Fruit fly (Drosophila melanogaster): ENCODE data around the gene fal.

Gene fal

DNA sequence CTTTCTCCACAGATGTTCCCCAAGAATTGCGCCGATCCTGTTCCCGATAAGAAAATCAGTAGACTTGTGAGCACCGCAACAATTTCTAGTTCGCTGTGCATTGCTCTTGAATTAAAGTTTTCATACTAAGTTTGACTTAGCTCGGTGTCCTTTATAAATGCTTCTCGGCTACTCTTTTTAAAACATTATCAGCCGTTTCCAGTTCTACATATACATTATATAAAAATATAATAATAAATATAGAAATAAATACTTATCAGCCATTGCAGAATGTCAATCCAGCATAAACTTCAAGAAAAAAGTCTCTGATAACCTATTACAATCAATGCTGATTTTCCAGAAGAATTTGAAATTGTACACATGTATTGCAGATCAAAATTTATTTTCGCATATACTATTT, 23.8 kb upstream of the fal start, which contains the start of gene CG14088:
TSS of gene CG14088 (minus strand) at position 101 of the 400 bp plus-strand sequence.
- TF ChIP-seq CG8632 (GFP tag; optimal IDR thresholded peaks at IDR 0.05): no peak
- TF ChIP-seq CG6792 (GFP tag; optimal IDR thresholded peaks at IDR 0.05): no peak
- no peak for TF ChIP-seq CG6854 (GFP tag; optimal IDR thresholded peaks at IDR 0.05)
- no peak for TF ChIP-seq Met (GFP tag; optimal IDR thresholded peaks at IDR 0.05)
- TF ChIP-seq esn (GFP tag; optimal IDR thresholded peaks at IDR 0.05): no peak
- no peak for TF ChIP-seq OdsH (GFP tag; optimal IDR thresholded peaks at IDR 0.05)

- TF ChIP-seq esn (GFP tag; optimal IDR thresholded peaks at IDR 0.05): no peak
- no peak for TF ChIP-seq fkh (GFP tag; optimal IDR thresholded peaks at IDR 0.05)
Measured at dm6 chr3L:19275491-19275890, 18.9 kb upstream of the fal start, which contains the start of gene CG14086. Gene CG14086, plus strand, starts transcription at chr3L:19275791.

dm6 chr3L:19280283-19280682, 14.1 kb upstream of the fal start:
- TF ChIP-seq Hr38 (GFP tag; optimal IDR thresholded peaks at IDR 0.05): no peak
- no peak for TF ChIP-seq OdsH (GFP tag; optimal IDR thresholded peaks at IDR 0.05)
- no peak for TF ChIP-seq svp (GFP tag)
- TF ChIP-seq acj6 (GFP tag; optimal IDR thresholded peaks at IDR 0.05): no peak
- no peak for TF ChIP-seq CG3919 (GFP tag; optimal IDR thresholded peaks at IDR 0.05)
- TF ChIP-seq CG8119 (GFP tag; IDR thresholded peaks at IDR 0.05): no peak
- TF ChIP-seq CG4318 (GFP tag; optimal IDR thresholded peaks at IDR 0.05): no peak
- TF ChIP-seq CG15336 (GFP tag; IDR thresholded peaks at IDR 0.05): no peak
- no peak for TF ChIP-seq cyc (GFP tag; optimal IDR thresholded peaks at IDR 0.05)
- no peak for TF ChIP-seq CG6276 (GFP tag; optimal IDR thresholded peaks at IDR 0.05)
- no peak for TF ChIP-seq fkh (GFP tag; optimal IDR thresholded peaks at IDR 0.05)
- TF ChIP-seq CG34406 (GFP tag; optimal IDR thresholded peaks at IDR 0.05): no peak
- TF ChIP-seq Gug (GFP tag; IDR thresholded peaks at IDR 0.05): no peak
- TF ChIP-seq Sox14 (GFP tag; optimal IDR thresholded peaks at IDR 0.05): no peak
- TF ChIP-seq Smox (GFP tag; optimal IDR thresholded peaks at IDR 0.05): no peak

- TF ChIP-seq Eip75B (GFP tag; optimal IDR thresholded peaks at IDR 0.05) (no peak), Gug (GFP tag; IDR thresholded peaks at IDR 0.05) (no peak), Sox102F (GFP tag; optimal IDR thresholded peaks at IDR 0.05) (no peak)
Measured at dm6 chr3L:19280700-19281099, 13.7 kb upstream of the fal start, which contains the start of gene CG14089. Gene CG14089, minus strand, starts transcription at chr3L:19280800.

dm6 chr3L:19288395-19288969, 5.9 kb upstream of the fal start:
- TF ChIP-seq CG6276 (GFP tag; optimal IDR thresholded peaks at IDR 0.05) (no peak), CG10669 (GFP tag; optimal IDR thresholded peaks at IDR 0.05) (no peak), CG3032 (tag; optimal IDR thresholded peaks at IDR 0.05) (no peak), CG31627 (GFP tag; optimal IDR thresholded peaks at IDR 0.05) (no peak), CG8319 (GFP tag; optimal IDR thresholded peaks at IDR 0.05) (no peak), CG3919 (GFP tag; optimal IDR thresholded peaks at IDR 0.05) (no peak), CG16779 (tag; optimal IDR thresholded peaks at IDR 0.05) (no peak), CG6854 (GFP tag; optimal IDR thresholded peaks at IDR 0.05) (no peak), fd59A (GFP tag; optimal IDR thresholded peaks at IDR 0.05) (no peak), vri (GFP tag; optimal IDR thresholded peaks at IDR 0.05) (peak; percentile 40), Smox (GFP tag; optimal IDR thresholded peaks at IDR 0.05) (no peak), Eip93F (GFP tag; optimal IDR thresholded peaks at IDR 0.05) (no peak), svp (GFP tag) (peak; percentile 97), net (GFP tag; optimal IDR thresholded peaks at IDR 0.05) (no peak)

dm6 chr3L:19289411-19289810, 5.0 kb upstream of the fal start:
- TF ChIP-seq Sox14 (GFP tag; optimal IDR thresholded peaks at IDR 0.05) (no peak), svp (GFP tag) (peak; percentile 52), CG10669 (GFP tag; optimal IDR thresholded peaks at IDR 0.05) (no peak)
